Worm (Caenorhabditis elegans): ENCODE data around the gene cmtr-2.

Gene cmtr-2

ce11 chrIII:6607067-6607466 is 8.1 kb upstream of the cmtr-2 start:
- TF ChIP-seq W03F9.2 (tag; optimal IDR thresholded peaks at IDR 0.05) (no peak), him-1 (tag; optimal IDR thresholded peaks at IDR 0.05) (no peak), dao-5 (tag; optimal IDR thresholded peaks at IDR 0.05) (no peak)

DNA sequence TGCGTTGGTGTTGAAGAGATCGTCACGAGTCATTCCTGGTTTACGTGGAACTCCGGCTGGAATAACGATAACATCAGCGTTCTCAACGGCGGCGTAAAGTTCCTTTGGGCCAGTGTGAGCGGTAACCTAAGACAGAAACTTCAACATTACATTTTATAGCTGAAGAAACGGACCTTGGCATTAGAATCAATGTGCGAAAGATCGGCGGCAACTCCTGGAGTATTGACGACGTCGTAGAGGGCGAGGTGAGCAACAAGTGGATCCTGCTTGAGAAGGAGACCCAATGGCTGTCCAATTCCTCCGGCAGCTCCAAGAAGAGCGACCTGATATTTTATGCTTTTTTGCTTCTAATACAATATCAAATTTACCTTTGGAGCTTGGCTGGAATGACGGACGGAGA is 7.6 kb upstream of the cmtr-2 start:
- TF ChIP-seq dao-5 (tag; optimal IDR thresholded peaks at IDR 0.05) (no peak), W03F9.2 (tag; optimal IDR thresholded peaks at IDR 0.05) (no peak), him-1 (tag; optimal IDR thresholded peaks at IDR 0.05) (no peak)

DNA sequence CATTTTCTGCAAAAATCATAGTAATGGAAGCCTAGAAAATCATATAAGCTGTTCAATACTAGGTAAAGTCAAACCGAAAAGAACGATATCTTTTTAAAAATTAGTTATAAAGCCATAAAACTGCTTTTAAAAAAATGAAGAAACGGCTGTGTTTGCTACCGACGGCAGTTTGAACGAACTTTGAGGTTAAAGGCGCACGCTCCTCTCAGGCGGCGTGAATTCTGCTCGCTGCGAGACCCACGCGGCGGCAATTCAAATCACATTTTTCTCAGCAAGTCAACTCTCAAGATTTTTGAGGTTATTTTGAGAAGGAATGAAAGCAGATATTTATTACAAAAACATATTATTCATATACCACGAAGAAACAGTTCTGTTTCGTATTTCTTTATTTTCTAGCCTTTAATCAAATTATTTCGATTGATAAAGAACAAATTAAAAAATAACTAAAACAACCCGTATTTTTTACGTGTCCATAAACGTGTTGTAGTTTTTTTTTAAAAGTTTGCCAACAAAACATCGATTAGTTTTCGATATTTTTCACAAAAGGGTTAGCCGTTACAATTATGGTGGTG is 7.0 kb upstream of the cmtr-2 start, which contains the start of the genes mdh-2 and F20H11.4:
TSS of gene mdh-2 (minus strand) at position 6 of the 572 bp plus-strand sequence.
TSS of gene F20H11.4 (plus strand) at position 522 of the 572 bp plus-strand sequence.
- TF ChIP-seq W03F9.2 (tag; optimal IDR thresholded peaks at IDR 0.05): peak; percentile 85
- TF ChIP-seq him-1 (tag; optimal IDR thresholded peaks at IDR 0.05): peak; percentile 5
- TF ChIP-seq dao-5 (tag; optimal IDR thresholded peaks at IDR 0.05): no peak

DNA sequence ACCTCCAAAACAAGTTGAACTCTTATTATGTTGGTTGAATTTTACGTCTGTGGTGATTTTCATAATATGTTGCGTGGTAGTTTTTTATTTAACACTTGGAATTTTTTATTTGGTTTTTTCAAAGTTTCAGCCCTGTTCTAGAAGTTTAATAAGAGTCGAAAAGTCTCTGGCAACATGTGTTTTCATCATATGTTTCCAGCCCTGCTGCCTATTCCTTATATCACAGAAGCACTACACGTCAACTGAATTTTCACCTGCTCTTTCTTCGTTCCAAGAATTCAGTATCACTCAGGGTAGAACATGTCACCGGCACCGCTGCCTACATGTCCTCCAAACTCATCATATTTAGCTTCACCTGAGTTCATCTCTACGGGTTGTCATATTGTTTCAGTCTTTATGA is 4.7 kb upstream of the cmtr-2 start, which contains the start of gene srh-40:
TSS of gene srh-40 (plus strand) at position 301 of the 400 bp plus-strand sequence.
- TF ChIP-seq dao-5 (tag; optimal IDR thresholded peaks at IDR 0.05) (no peak), him-1 (tag; optimal IDR thresholded peaks at IDR 0.05) (no peak), W03F9.2 (tag; optimal IDR thresholded peaks at IDR 0.05) (no peak)

DNA sequence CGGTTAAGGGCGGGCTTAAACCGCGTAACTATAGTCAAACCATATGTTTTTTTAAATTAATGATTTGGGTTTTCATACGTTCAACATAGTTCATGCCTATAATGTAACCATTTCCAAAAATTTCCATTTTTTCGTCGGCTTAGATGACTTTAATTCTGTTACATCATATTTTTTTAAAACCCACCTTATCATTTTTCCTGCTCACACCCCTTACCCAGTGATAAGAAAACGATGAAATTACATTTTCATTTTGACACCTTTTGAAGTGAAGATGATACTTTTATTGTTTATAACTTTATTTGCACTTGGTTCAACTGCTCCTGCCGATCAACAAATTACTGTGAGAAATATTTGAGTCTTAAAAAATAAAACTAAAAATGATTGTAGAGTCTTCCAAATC is 2.9 kb upstream of the cmtr-2 start, which contains the start of gene ctsa-4.2:
TSS of gene ctsa-4.2 (plus strand) at position 247 of the 400 bp plus-strand sequence.
- TF ChIP-seq W03F9.2 (tag; optimal IDR thresholded peaks at IDR 0.05) (no peak), him-1 (tag; optimal IDR thresholded peaks at IDR 0.05) (no peak), dao-5 (tag; optimal IDR thresholded peaks at IDR 0.05) (no peak)

ce11 chrIII:6619952-6620351 is 4.7 kb downstream of the cmtr-2 start, which contains the start of gene C13B9.2:
C13B9.2 (plus strand) TSS chrIII:6620252.
- no peak for TF ChIP-seq dao-5 (tag; optimal IDR thresholded peaks at IDR 0.05)
- no peak for TF ChIP-seq W03F9.2 (tag; optimal IDR thresholded peaks at IDR 0.05)
- no peak for TF ChIP-seq him-1 (tag; optimal IDR thresholded peaks at IDR 0.05)

- TF ChIP-seq him-1 (tag; optimal IDR thresholded peaks at IDR 0.05) (no peak), W03F9.2 (tag; optimal IDR thresholded peaks at IDR 0.05) (no peak), dao-5 (tag; optimal IDR thresholded peaks at IDR 0.05) (no peak)
Observed at ce11 chrIII:6624872-6625271, 9.7 kb downstream of the cmtr-2 start, which contains the start of gene copd-1. copd-1 (minus strand) TSS chrIII:6624972.

ce11 chrIII:6625317-6625716 is 10.1 kb downstream of the cmtr-2 start:
- TF ChIP-seq dao-5 (tag; optimal IDR thresholded peaks at IDR 0.05) (no peak), W03F9.2 (tag; optimal IDR thresholded peaks at IDR 0.05) (peak; percentile 63), him-1 (tag; optimal IDR thresholded peaks at IDR 0.05) (no peak)

DNA sequence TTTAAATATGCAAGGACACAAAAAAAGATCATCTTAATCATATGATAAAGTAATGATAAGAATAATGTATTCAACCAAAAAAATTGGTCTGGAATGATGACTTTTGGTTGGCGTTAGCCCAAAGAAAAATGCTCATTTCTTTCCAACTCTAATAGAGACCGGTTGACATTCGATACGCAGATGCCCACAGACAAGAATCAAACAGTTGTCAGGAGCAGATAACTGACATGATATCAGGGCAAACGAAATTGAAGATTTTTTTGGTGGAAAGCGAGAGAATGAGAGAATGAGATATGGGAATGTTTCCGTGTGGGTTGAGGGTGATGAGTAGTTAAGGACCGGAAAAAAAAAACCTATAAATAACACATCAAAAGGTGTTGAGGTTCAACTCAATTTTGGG is 23.8 kb downstream of the cmtr-2 start:
- no peak for TF ChIP-seq dao-5 (tag; optimal IDR thresholded peaks at IDR 0.05)
- no peak for TF ChIP-seq him-1 (tag; optimal IDR thresholded peaks at IDR 0.05)
- TF ChIP-seq W03F9.2 (tag; optimal IDR thresholded peaks at IDR 0.05): no peak

DNA sequence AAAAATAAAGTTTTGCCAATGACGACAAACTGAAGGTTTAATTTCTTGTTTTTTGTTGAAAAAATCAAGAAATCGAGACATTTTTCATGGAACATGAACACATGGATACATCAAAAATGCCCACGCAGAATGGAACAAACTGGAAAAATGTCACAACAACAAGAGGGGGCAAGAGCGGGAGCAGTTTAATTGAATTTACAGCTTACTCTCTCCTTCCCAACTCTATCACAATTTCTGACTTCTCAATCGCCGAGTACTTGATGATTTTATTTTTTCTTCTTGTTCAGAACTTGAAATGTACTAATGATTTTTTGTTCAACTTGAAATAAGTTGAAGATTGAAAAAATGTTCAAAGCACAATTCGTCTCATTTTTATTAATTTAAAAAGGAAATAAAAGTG is 30.1 kb downstream of the cmtr-2 start:
- no peak for TF ChIP-seq dao-5 (tag; optimal IDR thresholded peaks at IDR 0.05)
- no peak for TF ChIP-seq W03F9.2 (tag; optimal IDR thresholded peaks at IDR 0.05)
- no peak for TF ChIP-seq him-1 (tag; optimal IDR thresholded peaks at IDR 0.05)

DNA sequence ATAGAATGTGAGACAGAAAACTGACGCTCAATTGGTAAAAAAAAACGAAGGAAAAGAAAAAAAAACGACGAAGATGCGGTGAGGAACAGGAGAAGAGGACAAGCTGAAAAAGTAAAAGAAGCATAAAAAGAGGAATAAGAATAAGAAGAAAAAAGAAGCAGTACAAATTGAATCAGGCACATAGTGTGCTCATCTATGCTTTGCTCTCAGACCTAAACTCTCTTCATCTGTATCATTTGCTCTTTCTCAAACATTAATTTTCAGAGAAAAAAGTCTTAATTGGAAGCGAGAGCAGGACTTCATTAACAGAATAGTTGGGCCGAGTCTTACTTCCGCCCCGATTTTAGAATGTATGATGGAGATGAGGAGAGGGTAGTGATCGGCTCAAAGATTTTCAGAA is 31.7 kb downstream of the cmtr-2 start:
- TF ChIP-seq W03F9.2 (tag; optimal IDR thresholded peaks at IDR 0.05) (no peak), dao-5 (tag; optimal IDR thresholded peaks at IDR 0.05) (no peak), him-1 (tag; optimal IDR thresholded peaks at IDR 0.05) (no peak)

- no peak for TF ChIP-seq dao-5 (tag; optimal IDR thresholded peaks at IDR 0.05)
- TF ChIP-seq him-1 (tag; optimal IDR thresholded peaks at IDR 0.05): no peak
- no peak for TF ChIP-seq W03F9.2 (tag; optimal IDR thresholded peaks at IDR 0.05)
Observed at ce11 chrIII:6647568-6647967, 32.4 kb downstream of the cmtr-2 start.

- TF ChIP-seq him-1 (tag; optimal IDR thresholded peaks at IDR 0.05): no peak
- TF ChIP-seq dao-5 (tag; optimal IDR thresholded peaks at IDR 0.05): no peak
- no peak for TF ChIP-seq W03F9.2 (tag; optimal IDR thresholded peaks at IDR 0.05)
Observed at ce11 chrIII:6651983-6652382, 36.8 kb downstream of the cmtr-2 start, which contains the start of gene pdfr-1. pdfr-1 (minus strand) TSS chrIII:6652083.

DNA sequence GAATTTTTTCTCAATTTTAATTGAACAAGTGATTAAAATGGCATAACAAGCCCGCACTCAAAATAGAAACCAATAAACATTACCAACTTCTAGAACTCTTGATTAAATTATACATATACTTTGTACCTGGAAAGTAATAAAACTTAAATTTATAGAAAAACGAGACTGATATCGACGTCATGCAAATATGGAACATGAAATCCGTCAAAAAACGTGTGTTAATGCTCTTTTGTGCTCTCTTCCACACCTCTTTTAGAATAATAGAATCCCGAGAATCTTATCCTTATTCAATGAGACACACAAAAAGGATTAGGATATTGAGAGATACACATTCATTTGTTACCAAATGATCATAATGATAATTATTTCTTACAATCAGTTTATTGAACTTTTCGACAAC is 38.7 kb downstream of the cmtr-2 start:
- TF ChIP-seq W03F9.2 (tag; optimal IDR thresholded peaks at IDR 0.05): no peak
- no peak for TF ChIP-seq dao-5 (tag; optimal IDR thresholded peaks at IDR 0.05)
- no peak for TF ChIP-seq him-1 (tag; optimal IDR thresholded peaks at IDR 0.05)

DNA sequence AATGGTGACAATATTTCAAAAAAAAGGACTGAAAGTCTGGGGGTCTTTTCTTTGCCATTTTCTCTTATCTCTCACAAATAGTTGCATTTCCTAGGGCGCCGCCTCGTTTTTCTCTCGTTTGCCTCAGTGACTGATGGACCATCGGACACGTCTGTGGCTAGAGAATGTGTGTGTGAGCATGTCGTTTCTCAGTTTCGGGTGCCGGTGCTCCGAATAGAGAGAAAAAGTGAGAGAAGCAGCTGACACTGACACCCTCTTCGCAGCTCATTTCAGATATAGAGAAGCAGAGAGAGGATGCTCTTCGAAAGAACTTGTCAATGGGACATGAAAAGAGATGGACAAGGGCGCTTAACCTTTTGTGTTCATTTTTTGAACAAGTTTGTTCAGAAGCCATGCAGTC is 40.6 kb downstream of the cmtr-2 start:
- TF ChIP-seq him-1 (tag; optimal IDR thresholded peaks at IDR 0.05): peak; percentile 14
- TF ChIP-seq dao-5 (tag; optimal IDR thresholded peaks at IDR 0.05): no peak
